Worm (Caenorhabditis elegans): Measurements from ENCODE around the gene ZC239.13.

Gene ZC239.13

DNA sequence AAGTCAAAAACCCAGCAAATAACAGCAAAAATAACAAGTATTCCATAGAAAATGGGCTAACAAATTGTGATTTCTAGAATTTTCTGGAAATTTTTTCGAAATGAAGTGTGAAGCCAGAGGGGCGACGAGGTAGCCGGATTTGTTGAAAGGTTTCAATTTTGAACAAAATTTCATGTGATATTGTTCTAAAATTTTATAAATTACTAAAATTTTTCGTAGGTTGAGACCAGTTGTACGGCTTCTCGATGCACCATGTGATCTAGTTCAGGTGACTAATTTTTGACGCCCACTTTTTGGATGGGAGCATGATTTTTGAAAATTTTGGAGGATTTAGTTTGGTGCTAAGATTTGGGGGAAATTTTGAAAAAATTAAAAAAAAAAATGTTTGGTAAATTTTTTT, 36.6 kb upstream of the ZC239.13 start, which contains the start of gene gcy-19:
gcy-19 (minus strand) TSS at position 101 of the 400 bp plus-strand sequence.
- TF ChIP-seq odd-2 (tag; optimal IDR thresholded peaks at IDR 0.05) (no peak), nhr-232 (tag; optimal IDR thresholded peaks at IDR 0.05) (no peak), mec-3 (tag; optimal IDR thresholded peaks at IDR 0.05; ENCODE audit: borderline replicate concordance) (no peak), ref-2 (tag; optimal IDR thresholded peaks at IDR 0.05) (no peak), unc-42 (tag; optimal IDR thresholded peaks at IDR 0.05) (no peak), ceh-30 (tag; optimal IDR thresholded peaks at IDR 0.05) (no peak)

DNA sequence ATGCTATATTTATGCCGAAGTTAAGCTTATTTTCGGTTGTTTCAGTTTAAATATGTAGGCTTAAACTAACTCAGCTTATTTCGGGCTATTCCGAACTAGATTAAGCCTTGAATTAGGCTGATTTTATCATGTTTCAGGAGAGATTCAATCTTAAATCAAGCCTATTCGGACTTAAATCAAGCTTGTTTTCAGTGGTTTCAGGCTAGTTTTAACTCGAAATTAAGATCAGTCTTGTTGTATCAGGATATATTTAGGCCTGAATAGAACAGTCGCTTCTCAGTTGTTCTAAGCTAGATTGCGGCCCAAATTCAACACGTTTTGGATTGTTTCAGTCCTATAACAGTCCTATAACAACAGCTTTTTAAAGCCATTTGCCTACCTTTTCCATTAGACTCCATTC, 29.1 kb upstream of the ZC239.13 start:
- TF ChIP-seq sox-2 (GFP tag; IDR thresholded peaks at IDR 0.05): no peak
- TF ChIP-seq hlh-15 (tag; optimal IDR thresholded peaks at IDR 0.05): no peak
- no peak for TF ChIP-seq ztf-16 (tag; optimal IDR thresholded peaks at IDR 0.05)
- TF ChIP-seq K09A11.1 (tag; optimal IDR thresholded peaks at IDR 0.05; ENCODE audit: insufficient read depth): no peak
- no peak for TF ChIP-seq ceh-19 (GFP tag; optimal IDR thresholded peaks at IDR 0.05)
- TF ChIP-seq elt-4 (tag; optimal IDR thresholded peaks at IDR 0.05): no peak
- no peak for TF ChIP-seq ama-1 (optimal IDR thresholded peaks at IDR 0.05)
- no peak for TF ChIP-seq unc-86 (tag; optimal IDR thresholded peaks at IDR 0.05)
- no peak for TF ChIP-seq ttx-3 (tag; optimal IDR thresholded peaks at IDR 0.05)
- no peak for TF ChIP-seq ceh-45 (GFP tag; IDR thresholded peaks at IDR 0.05)
- no peak for TF ChIP-seq hlh-13 (GFP tag; optimal IDR thresholded peaks at IDR 0.05)
- no peak for TF ChIP-seq ceh-48 (tag; optimal IDR thresholded peaks at IDR 0.05)
- TF ChIP-seq odd-2 (tag; optimal IDR thresholded peaks at IDR 0.05): no peak

DNA sequence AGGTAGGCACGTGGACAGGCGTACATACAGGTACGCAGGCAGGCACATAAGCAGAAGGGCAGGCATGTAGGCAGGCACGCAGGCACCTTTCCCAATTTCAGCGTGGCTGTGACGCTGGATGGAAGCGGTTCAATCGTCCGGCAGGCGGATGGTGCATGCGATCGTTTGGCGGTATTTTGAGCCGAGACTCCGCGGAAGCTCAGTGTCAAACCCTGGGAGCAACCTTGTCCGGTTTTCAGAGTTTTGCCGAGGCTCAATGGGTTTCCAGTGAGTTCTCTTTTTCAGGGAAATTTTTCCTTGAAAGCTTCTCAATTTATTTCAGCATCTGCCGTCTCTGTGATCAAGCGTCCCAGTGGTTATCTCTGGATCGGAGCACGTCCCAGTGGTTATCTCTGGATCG, 27.6 kb upstream of the ZC239.13 start:
- TF ChIP-seq pha-4 (tag; optimal IDR thresholded peaks at IDR 0.05): no peak
- no peak for TF ChIP-seq zip-5 (tag; optimal IDR thresholded peaks at IDR 0.05)
- no peak for TF ChIP-seq hlh-6 (tag; optimal IDR thresholded peaks at IDR 0.05)
- no peak for TF ChIP-seq ama-1 (optimal IDR thresholded peaks at IDR 0.05)

DNA sequence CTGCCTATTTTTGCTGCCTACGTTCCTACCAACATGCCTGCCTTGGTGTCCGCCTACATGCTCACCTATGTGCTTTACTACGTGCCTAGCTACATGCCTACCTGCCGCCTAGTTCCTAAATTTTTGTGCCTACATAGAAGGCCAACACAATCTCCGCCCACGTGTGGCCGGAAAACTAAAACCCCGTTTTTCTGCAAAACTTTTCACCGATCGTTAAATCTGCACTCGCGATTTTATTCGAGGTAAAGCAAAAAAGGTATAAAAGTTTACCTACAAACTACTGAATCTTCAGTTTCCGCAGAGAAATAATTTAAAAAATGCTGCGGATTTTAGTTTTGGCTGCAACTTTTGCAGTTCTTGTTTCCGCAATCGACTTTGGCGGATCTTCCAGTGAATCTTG, 26.8 kb upstream of the ZC239.13 start, which contains the start of gene clec-124:
clec-124 (plus strand) TSS at position 301 of the 400 bp plus-strand sequence.
- TF ChIP-seq K09A11.1 (tag; optimal IDR thresholded peaks at IDR 0.05; ENCODE audit: insufficient read depth): no peak
- no peak for TF ChIP-seq nhr-11 (tag; optimal IDR thresholded peaks at IDR 0.05)
- TF ChIP-seq rnt-1 (tag; optimal IDR thresholded peaks at IDR 0.05): no peak
- TF ChIP-seq pax-1 (tag; optimal IDR thresholded peaks at IDR 0.05): no peak
- TF ChIP-seq lin-11 (tag; optimal IDR thresholded peaks at IDR 0.05): no peak
- TF ChIP-seq pha-2 (tag; optimal IDR thresholded peaks at IDR 0.05): no peak
- TF ChIP-seq zip-5 (tag; optimal IDR thresholded peaks at IDR 0.05): no peak
- no peak for TF ChIP-seq tbx-2 (tag; optimal IDR thresholded peaks at IDR 0.05)
- no peak for TF ChIP-seq pag-3 (tag; optimal IDR thresholded peaks at IDR 0.05; ENCODE audit: borderline replicate concordance)
- no peak for TF ChIP-seq hlh-30 (tag; optimal IDR thresholded peaks at IDR 0.05; ENCODE audit: insufficient read depth)
- TF ChIP-seq ceh-24 (tag; optimal IDR thresholded peaks at IDR 0.05): no peak
- TF ChIP-seq ttx-3 (tag; optimal IDR thresholded peaks at IDR 0.05): no peak
- no peak for TF ChIP-seq unc-3 (GFP tag; conservative IDR thresholded peaks at IDR 0.05)
- TF ChIP-seq unc-3 (tag; optimal IDR thresholded peaks at IDR 0.05): no peak
- TF ChIP-seq tbx-7 (tag; optimal IDR thresholded peaks at IDR 0.05): no peak
- no peak for TF ChIP-seq pha-4 (tag; optimal IDR thresholded peaks at IDR 0.05)

DNA sequence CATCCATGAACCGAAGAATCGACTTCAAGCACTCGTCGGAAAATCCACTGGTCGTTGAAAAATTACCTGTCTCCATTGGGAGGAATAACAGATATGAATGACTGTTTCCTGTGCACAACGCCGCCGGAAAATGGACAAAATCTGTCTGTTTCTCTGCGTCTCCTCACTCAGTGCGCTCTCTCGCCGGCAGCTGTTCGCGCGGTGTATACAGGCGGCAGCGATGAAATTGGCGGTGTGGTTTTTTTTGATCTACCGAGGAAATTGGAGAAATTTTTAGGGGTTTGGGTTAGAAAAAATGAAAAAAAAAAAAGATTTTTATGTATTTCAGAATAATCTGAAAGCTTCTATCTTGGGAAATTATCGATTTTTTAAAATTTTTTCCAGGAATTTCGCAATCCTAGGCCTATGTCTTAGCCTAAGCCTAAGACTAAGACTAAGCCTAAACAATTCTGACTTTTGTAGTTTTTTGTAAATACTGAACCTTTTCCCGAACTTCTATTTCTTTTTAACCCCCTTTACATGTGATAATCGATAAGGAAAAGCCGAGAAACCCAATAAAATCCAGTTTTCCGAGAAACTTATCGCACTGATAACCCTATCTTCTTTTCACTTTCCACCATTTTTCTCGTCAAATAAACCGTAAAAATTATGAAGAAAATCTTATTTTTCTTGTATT, 25.5 kb upstream of the ZC239.13 start, which contains the start of the genes fbxc-50 and C17F4.2:
fbxc-50 (minus strand) TSS at position 81 of the 676 bp plus-strand sequence.
C17F4.2 (plus strand) TSS at position 626 of the 676 bp plus-strand sequence.
- TF ChIP-seq syd-9 (tag; optimal IDR thresholded peaks at IDR 0.05) (no peak), T23F11.4 (GFP tag; optimal IDR thresholded peaks at IDR 0.05) (no peak), sox-2 (GFP tag; IDR thresholded peaks at IDR 0.05) (no peak), F13H6.1 (tag; optimal IDR thresholded peaks at IDR 0.05) (no peak), nhr-232 (tag; optimal IDR thresholded peaks at IDR 0.05) (no peak), ceh-31 (tag; optimal IDR thresholded peaks at IDR 0.05) (no peak), hlh-6 (tag; optimal IDR thresholded peaks at IDR 0.05) (no peak), fkh-10 (GFP tag; optimal IDR thresholded peaks at IDR 0.05) (no peak), pros-1 (tag; optimal IDR thresholded peaks at IDR 0.05) (no peak), eyg-1 (tag; optimal IDR thresholded peaks at IDR 0.05) (no peak), ref-2 (tag; optimal IDR thresholded peaks at IDR 0.05) (no peak), elt-4 (tag; optimal IDR thresholded peaks at IDR 0.05) (no peak), rnt-1 (tag; optimal IDR thresholded peaks at IDR 0.05) (no peak), ceh-48 (tag; optimal IDR thresholded peaks at IDR 0.05) (no peak), pag-3 (tag; optimal IDR thresholded peaks at IDR 0.05; ENCODE audit: borderline replicate concordance) (no peak), gmeb-2 (tag; optimal IDR thresholded peaks at IDR 0.05) (no peak), C38D4.7 (GFP tag; optimal IDR thresholded peaks at IDR 0.05) (no peak), pax-1 (tag; optimal IDR thresholded peaks at IDR 0.05) (no peak), odd-2 (tag; optimal IDR thresholded peaks at IDR 0.05) (no peak), ceh-6 (GFP tag; optimal IDR thresholded peaks at IDR 0.05) (no peak)
